Fruit fly (Drosophila melanogaster): ENCODE data around the gene eIF4EHP.

dm6 chr3R:24130080-24130479, 21.3 kb upstream of the eIF4EHP start, which contains the start of the genes GatB and Tsc1:
- TF ChIP-seq CG12769 (tag; optimal IDR thresholded peaks at IDR 0.05) (no peak), CG7556 (GFP tag; optimal IDR thresholded peaks at IDR 0.05) (no peak), Lpt (GFP tag; optimal IDR thresholded peaks at IDR 0.05) (no peak), CG2202 (tag; optimal IDR thresholded peaks at IDR 0.05) (no peak)
